Worm (Caenorhabditis elegans): ENCODE data around the gene vav-1.

vav-1 gene

DNA sequence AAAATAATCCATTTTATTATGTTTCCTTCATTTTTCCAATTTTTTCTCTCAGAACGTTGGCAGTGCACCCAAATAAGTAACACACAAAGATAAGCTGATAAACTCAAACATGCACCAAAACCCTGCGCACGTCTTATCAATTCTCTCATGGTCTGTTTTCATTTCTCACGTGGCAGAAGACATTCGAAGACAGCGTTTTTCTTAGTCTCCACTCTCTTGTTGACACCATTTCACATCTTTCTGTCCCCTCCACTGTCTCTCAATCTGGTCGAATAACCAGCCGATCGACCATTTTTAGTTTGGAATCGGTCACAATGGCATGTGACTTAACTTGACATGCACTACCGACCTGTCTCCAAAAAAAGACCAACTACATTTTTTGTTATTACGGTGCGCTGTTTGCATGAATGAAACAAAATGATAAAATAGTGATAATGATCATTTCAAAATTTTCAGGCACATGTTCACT, 18.0 kb downstream of the vav-1 start, which contains the start of gene C35B8.3 (continued):
- TF ChIP-seq nhr-11 (tag; optimal IDR thresholded peaks at IDR 0.05) (no peak), gei-8 (GFP tag; optimal IDR thresholded peaks at IDR 0.05) (peak; percentile 22), T20F7.1 (GFP tag; optimal IDR thresholded peaks at IDR 0.05) (no peak), Y5F2A.4 (GFP tag; optimal IDR thresholded peaks at IDR 0.05) (no peak), lin-1 (GFP tag; IDR thresholded peaks at IDR 0.05) (no peak), zip-11 (GFP tag; IDR thresholded peaks at IDR 0.05) (no peak), mdl-1 (tag; optimal IDR thresholded peaks at IDR 0.05) (peak; percentile 15 to 91), zip-2 (tag; optimal IDR thresholded peaks at IDR 0.05) (no peak), D1046.2 (GFP tag; IDR thresholded peaks at IDR 0.05) (no peak), tra-1 (GFP tag; IDR thresholded peaks at IDR 0.05) (0 out of 2 replicates have a peak, but pooled peaks have one; percentile 39), ceh-20 (GFP tag; IDR thresholded peaks at IDR 0.05) (no peak), F44E2.7 (GFP tag; IDR thresholded peaks at IDR 0.05) (no peak), nhr-6 (tag; optimal IDR thresholded peaks at IDR 0.05) (no peak), aly-2 (tag; optimal IDR thresholded peaks at IDR 0.05) (no peak), nhr-25 (tag; optimal IDR thresholded peaks at IDR 0.05; ENCODE audit: borderline replicate concordance, insufficient read depth) (peak; percentile 42), mxl-3 (GFP tag; optimal IDR thresholded peaks at IDR 0.05) (peak; percentile 67), madf-5 (GFP tag; IDR thresholded peaks at IDR 0.05) (no peak)

DNA sequence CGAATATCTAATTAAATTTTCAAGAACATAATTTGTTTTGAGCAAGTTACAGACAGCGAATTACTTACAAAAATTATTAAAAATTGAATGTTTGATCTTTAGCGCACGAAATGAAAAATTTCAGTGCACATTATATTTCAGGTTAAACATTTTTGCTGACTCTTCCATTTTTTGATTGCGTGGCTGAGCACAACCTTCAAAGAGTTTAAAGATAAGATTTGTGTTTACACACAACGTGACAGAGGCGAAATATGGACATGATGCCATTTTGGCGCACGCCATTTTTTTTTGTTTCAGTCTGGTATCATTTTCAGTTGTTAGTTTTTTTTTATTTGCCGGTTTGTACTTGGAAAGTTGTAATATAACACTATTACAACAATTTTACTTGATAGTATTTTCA, 19.3 kb downstream of the vav-1 start:
- TF ChIP-seq nhr-25 (tag; optimal IDR thresholded peaks at IDR 0.05; ENCODE audit: borderline replicate concordance, insufficient read depth): no peak
- TF ChIP-seq mdl-1 (tag; optimal IDR thresholded peaks at IDR 0.05): peak in 1 of 2 experiments; percentile 53
- no peak for TF ChIP-seq daf-8 (GFP tag; IDR thresholded peaks at IDR 0.05)
- TF ChIP-seq pqm-1 (tag; optimal IDR thresholded peaks at IDR 0.05): peak; percentile 88
- TF ChIP-seq hlh-11 (tag; optimal IDR thresholded peaks at IDR 0.05): peak; percentile 40
- peak; percentile 69 for TF ChIP-seq nhr-28 (tag; optimal IDR thresholded peaks at IDR 0.05)
- no peak for TF ChIP-seq daf-16 (GFP tag; optimal IDR thresholded peaks at IDR 0.05)
- peak; percentile 86 for TF ChIP-seq daf-16 (tag; optimal IDR thresholded peaks at IDR 0.05)
- peak; percentile 55 for TF ChIP-seq nhr-77 (tag; optimal IDR thresholded peaks at IDR 0.05)
- no peak for TF ChIP-seq snpc-4 (tag; optimal IDR thresholded peaks at IDR 0.05)
- TF ChIP-seq F37D6.2 (tag; optimal IDR thresholded peaks at IDR 0.05): no peak
- peak; percentile 20 for TF ChIP-seq hlh-30 (tag; optimal IDR thresholded peaks at IDR 0.05; ENCODE audit: insufficient read depth)
- TF ChIP-seq dmd-6 (GFP tag; IDR thresholded peaks at IDR 0.05): peak; percentile 78
- peak; percentile 48 for TF ChIP-seq mxl-3 (GFP tag; optimal IDR thresholded peaks at IDR 0.05)
- TF ChIP-seq dve-1 (tag; optimal IDR thresholded peaks at IDR 0.05; ENCODE audit: insufficient read depth): peak; percentile 62

DNA sequence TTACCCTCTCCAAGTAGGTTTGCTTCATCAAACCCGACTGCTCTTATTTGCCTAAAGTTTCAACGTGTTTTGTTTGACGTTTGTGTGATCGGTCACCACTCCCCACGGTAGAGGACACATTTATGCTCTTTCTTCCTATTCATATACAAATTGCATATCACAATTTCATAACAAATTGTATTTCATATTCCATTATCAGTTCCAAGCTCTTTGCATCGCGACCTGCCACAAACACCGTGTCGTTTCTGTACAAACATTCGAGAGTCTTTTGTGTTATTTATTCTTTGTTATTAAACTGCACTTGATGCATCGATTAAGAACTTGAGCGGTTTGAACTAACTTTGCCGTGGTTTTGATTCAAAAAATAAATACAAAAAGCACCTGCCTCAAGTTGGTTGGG, 21.9 kb downstream of the vav-1 start:
- peak; percentile 9 for TF ChIP-seq mep-1 (tag; optimal IDR thresholded peaks at IDR 0.05)
- no peak for TF ChIP-seq duxl-1 (tag; optimal IDR thresholded peaks at IDR 0.05; ENCODE audit: poor library complexity)
- TF ChIP-seq pqm-1 (tag; optimal IDR thresholded peaks at IDR 0.05): peak; percentile 47
- TF ChIP-seq ztf-11 (tag; optimal IDR thresholded peaks at IDR 0.05): no peak
- peak; percentile 7 for TF ChIP-seq hlh-30 (tag; optimal IDR thresholded peaks at IDR 0.05; ENCODE audit: insufficient read depth)
- TF ChIP-seq dve-1 (tag; optimal IDR thresholded peaks at IDR 0.05; ENCODE audit: insufficient read depth): peak; percentile 47
- TF ChIP-seq ceh-32 (tag; optimal IDR thresholded peaks at IDR 0.05; ENCODE audit: poor library complexity): no peak
- TF ChIP-seq hlh-11 (tag; optimal IDR thresholded peaks at IDR 0.05): peak; percentile 65
- no peak for TF ChIP-seq daf-16 (GFP tag; optimal IDR thresholded peaks at IDR 0.05)
- TF ChIP-seq daf-16 (tag; optimal IDR thresholded peaks at IDR 0.05): peak; percentile 82
- peak; percentile 23; the same call in 1 of the 2 replicates for TF ChIP-seq dmd-6 (GFP tag; IDR thresholded peaks at IDR 0.05)
- TF ChIP-seq pha-4 (GFP tag; IDR thresholded peaks at IDR 0.05): no peak
- TF ChIP-seq pha-4 (tag; optimal IDR thresholded peaks at IDR 0.05): no peak
- no peak for TF ChIP-seq nhr-237 (tag; optimal IDR thresholded peaks at IDR 0.05)
- no peak for TF ChIP-seq sdz-12 (GFP tag; optimal IDR thresholded peaks at IDR 0.05)
- TF ChIP-seq R02D3.7 (tag; optimal IDR thresholded peaks at IDR 0.05): no peak
- no peak for TF ChIP-seq jun-1 (tag; optimal IDR thresholded peaks at IDR 0.05)
- no peak for TF ChIP-seq lin-1 (GFP tag; IDR thresholded peaks at IDR 0.05)
- no peak for TF ChIP-seq Y105C5A.15 (GFP tag; IDR thresholded peaks at IDR 0.05)
- TF ChIP-seq php-3 (GFP tag; IDR thresholded peaks at IDR 0.05): 0 out of 2 replicates have a peak, but pooled peaks have one; percentile 27
- no peak for TF ChIP-seq rbr-2 (tag; optimal IDR thresholded peaks at IDR 0.05)
- TF ChIP-seq vab-7 (GFP tag; IDR thresholded peaks at IDR 0.05): no peak
- peak; percentile 74 for TF ChIP-seq aha-1 (tag)
- peak; percentile 11 for TF ChIP-seq nhr-48 (tag; optimal IDR thresholded peaks at IDR 0.05)
- no peak for TF ChIP-seq Y75B8A.6 (GFP tag; IDR thresholded peaks at IDR 0.05)
- TF ChIP-seq nhr-77 (tag; optimal IDR thresholded peaks at IDR 0.05): no peak
- peak; percentile 61 for TF ChIP-seq nhr-28 (tag; optimal IDR thresholded peaks at IDR 0.05)
